Worm (Caenorhabditis elegans) whole organism, L2 larva: Measurements from ENCODE around the gene sru-48.

Experiments
- C34F6.9 ChIP-seq: fragments of 150-350 bp; optimal IDR thresholded peaks from 2 replicates; lab custom pipeline; 2014; ENCODE audit warnings: missing biosample characterization, missing genetic modification characterization
- F13H6.1 ChIP-seq: sonication (generic microtip); optimal IDR thresholded peaks from 2 replicates; lab custom pipeline; 2016; ENCODE audit warnings: missing genetic modification characterization, missing compliant biosample characterization
- Y55F3AM.14 ChIP-seq: fragments of 200-800 bp; sonication (Bioruptor generic); optimal IDR thresholded peaks from 2 replicates; lab custom pipeline; 2018; ENCODE audit warnings: mild to moderate bottlenecking, missing genetic modification characterization, missing compliant biosample characterization
- alr-1 ChIP-seq: fragments of 150-350 bp; optimal IDR thresholded peaks from 2 replicates; lab custom pipeline; 2014; ENCODE audit warnings: missing biosample characterization, missing genetic modification characterization
- aly-2 ChIP-seq: fragments of 150-350 bp; optimal IDR thresholded peaks from 2 replicates; lab custom pipeline; 2014; ENCODE audit warnings: missing biosample characterization, missing genetic modification characterization
- blmp-1 ChIP-seq: sonication (generic microtip); optimal IDR thresholded peaks from 2 replicates; lab custom pipeline; 2017; ENCODE audit warnings: missing genetic modification characterization, mild to moderate bottlenecking, missing compliant biosample characterization, antibody characterized with exemption, moderate library complexity; ENCODE audit not compliant: insufficient read depth
- ceh-16 ChIP-seq: fragments of 150-350 bp; optimal IDR thresholded peaks from 2 replicates; lab custom pipeline; 2014; ENCODE audit warnings: missing biosample characterization, missing genetic modification characterization
- ceh-82 ChIP-seq: fragments of 150-350 bp; optimal IDR thresholded peaks from 2 replicates; lab custom pipeline; 2014; ENCODE audit warnings: missing biosample characterization, missing genetic modification characterization
- dmd-4 ChIP-seq: sonication (generic microtip); optimal IDR thresholded peaks from 2 replicates; lab custom pipeline; 2017; ENCODE audit warnings: missing biosample characterization, missing genetic modification characterization
- egl-27 ChIP-seq: sonication (generic microtip); optimal IDR thresholded peaks from 3 replicates; lab custom pipeline; 2017; ENCODE audit warnings: missing biosample characterization, missing genetic modification reagents, missing genetic modification characterization
- elt-3 ChIP-seq: sonication (generic microtip); optimal IDR thresholded peaks from 2 replicates; lab custom pipeline; 2017; ENCODE audit warnings: missing biosample characterization, missing genetic modification characterization
- fos-1 ChIP-seq: fragments of 150-350 bp; optimal IDR thresholded peaks from 2 replicates; lab custom pipeline; 2014; ENCODE audit warnings: missing biosample characterization, missing genetic modification characterization
- gmeb-1 ChIP-seq: fragments of 150-350 bp; optimal IDR thresholded peaks from 2 replicates; lab custom pipeline; 2014; ENCODE audit warnings: missing biosample characterization, missing genetic modification characterization
- lin-11 ChIP-seq: fragments of 150-350 bp; sonication (generic microtip); optimal IDR thresholded peaks from 2 replicates; lab custom pipeline; 2014; ENCODE audit warnings: missing biosample characterization, missing genetic modification characterization, inconsistent platforms, mixed read lengths
- lin-13 ChIP-seq: fragments of 150-350 bp; optimal IDR thresholded peaks from 2 replicates; lab custom pipeline; 2014; ENCODE audit warnings: missing biosample characterization, missing genetic modification reagents, missing genetic modification characterization
- lin-39 ChIP-seq: fragments of 150-350 bp; optimal IDR thresholded peaks from 2 replicates; lab custom pipeline; 2014; ENCODE audit warnings: missing biosample characterization, missing genetic modification reagents, missing genetic modification characterization
- lsy-2 ChIP-seq, 2 experiments: fragments of 150-350 bp in 1 of 2; sonication (generic microtip) in 1 of 2; optimal IDR thresholded peaks; 2 replicates each; lab custom pipeline; 2014 to 2017; ENCODE audit warnings: missing biosample characterization in 2 of 2, missing genetic modification characterization in 2 of 2
- mab-5 ChIP-seq: fragments of 150-350 bp; optimal IDR thresholded peaks from 2 replicates; lab custom pipeline; 2014; ENCODE audit warnings: missing biosample characterization, missing genetic modification characterization
- mdl-1 ChIP-seq, 2 experiments: fragments of 150-350 bp in 1 of 2; sonication (generic microtip) in 1 of 2; optimal IDR thresholded peaks; 2 replicates each; lab custom pipeline; 2017; ENCODE audit warnings: missing biosample characterization in 2 of 2, missing genetic modification characterization in 2 of 2
- nhr-129 ChIP-seq: fragments of 150-350 bp; optimal IDR thresholded peaks from 2 replicates; lab custom pipeline; 2014; ENCODE audit warnings: missing biosample characterization, missing genetic modification characterization
- nhr-21 ChIP-seq: fragments of 150-350 bp; optimal IDR thresholded peaks from 2 replicates; lab custom pipeline; 2014; ENCODE audit warnings: missing biosample characterization, missing genetic modification characterization
- nhr-23 ChIP-seq: fragments of 150-350 bp; optimal IDR thresholded peaks from 2 replicates; lab custom pipeline; 2014; ENCODE audit warnings: missing biosample characterization, missing genetic modification reagents, missing genetic modification characterization
- nhr-237 ChIP-seq: fragments of 150-350 bp; optimal IDR thresholded peaks from 2 replicates; lab custom pipeline; 2014; ENCODE audit warnings: missing biosample characterization, missing genetic modification characterization
- nhr-25 ChIP-seq: fragments of 150-350 bp; sonication (generic microtip); optimal IDR thresholded peaks from 3 replicates; lab custom pipeline; 2014; ENCODE audit warnings: missing biosample characterization, missing genetic modification characterization
- nhr-6 ChIP-seq: fragments of 150-350 bp; optimal IDR thresholded peaks from 2 replicates; lab custom pipeline; 2014; ENCODE audit warnings: missing biosample characterization, missing genetic modification characterization
- sma-9 ChIP-seq, 2 experiments: fragments of 150-350 bp in 1 of 2; sonication (generic microtip) in 1 of 2; optimal IDR thresholded peaks; 2 replicates each; lab custom pipeline; 2014 to 2016; ENCODE audit warnings: missing genetic modification characterization in 2 of 2, mild to moderate bottlenecking in 1 of 2, missing biosample characterization in 1 of 2, missing compliant biosample characterization in 1 of 2, missing genetic modification reagents in 1 of 2, moderate library complexity in 1 of 2
- unc-55 ChIP-seq: fragments of 150-350 bp; sonication (generic microtip); optimal IDR thresholded peaks from 3 replicates; lab custom pipeline; 2014; ENCODE audit warnings: missing biosample characterization, missing genetic modification reagents, missing genetic modification characterization
- unc-62 ChIP-seq: fragments of 150-350 bp; optimal IDR thresholded peaks from 2 replicates; lab custom pipeline; 2014; ENCODE audit warnings: missing biosample characterization, missing genetic modification reagents, missing genetic modification characterization
- ztf-4 ChIP-seq: fragments of 150-350 bp; optimal IDR thresholded peaks from 2 replicates; lab custom pipeline; 2014; ENCODE audit warnings: missing biosample characterization, missing genetic modification characterization

Gene sru-48

DNA sequence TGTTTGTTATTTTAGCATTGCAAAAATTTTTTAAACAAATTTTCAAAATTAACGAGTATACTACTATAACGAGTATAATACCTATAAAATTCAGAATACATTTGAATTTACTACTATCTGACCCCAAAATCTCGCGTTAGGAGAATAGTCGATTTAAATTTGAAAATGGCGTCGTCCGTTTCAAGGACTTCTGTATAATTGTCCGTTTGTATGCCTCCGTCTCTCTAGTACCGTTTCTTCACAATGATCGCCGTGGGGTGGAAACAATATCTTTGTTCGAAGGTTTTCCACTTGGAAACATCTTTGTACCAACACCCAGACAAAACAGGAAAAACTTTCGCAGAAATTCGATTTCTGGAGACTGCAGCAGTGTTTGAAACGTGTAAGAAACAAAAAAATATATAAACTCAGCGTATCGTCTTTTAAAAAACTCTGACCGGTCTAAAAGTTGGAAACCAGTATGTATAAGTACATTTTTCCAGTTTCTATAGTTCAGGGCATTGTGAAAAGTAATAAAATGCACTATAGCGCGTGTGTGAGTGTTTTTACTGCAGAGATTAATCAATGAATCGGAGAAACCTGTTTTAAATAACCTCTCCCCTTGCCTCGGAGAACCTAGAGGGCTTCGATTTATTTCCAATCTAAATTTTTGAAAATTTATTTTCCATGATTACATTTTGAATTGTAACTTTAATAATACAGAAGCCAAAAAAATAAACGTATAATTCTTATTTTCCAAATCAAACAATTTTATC, 42.1 kb upstream of the sru-48 start:
- TF ChIP-seq nhr-129 (tag; lab: Kevin White, UChicago) (peak; percentile 5), ceh-16 (tag; lab: Kevin White, UChicago) (peak; percentile 49), nhr-25 (tag; lab: Kevin White, UChicago) (peak; percentile 27), ztf-4 (tag; lab: Kevin White, UChicago) (no peak), sma-9 (GFP tag; optimal IDR thresholded peaks at IDR 0.05; lab: Kevin White, UChicago) (peak; percentile 42), sma-9 (tag; optimal IDR thresholded peaks at IDR 0.05; lab: Kevin White, UChicago) (no peak)

DNA sequence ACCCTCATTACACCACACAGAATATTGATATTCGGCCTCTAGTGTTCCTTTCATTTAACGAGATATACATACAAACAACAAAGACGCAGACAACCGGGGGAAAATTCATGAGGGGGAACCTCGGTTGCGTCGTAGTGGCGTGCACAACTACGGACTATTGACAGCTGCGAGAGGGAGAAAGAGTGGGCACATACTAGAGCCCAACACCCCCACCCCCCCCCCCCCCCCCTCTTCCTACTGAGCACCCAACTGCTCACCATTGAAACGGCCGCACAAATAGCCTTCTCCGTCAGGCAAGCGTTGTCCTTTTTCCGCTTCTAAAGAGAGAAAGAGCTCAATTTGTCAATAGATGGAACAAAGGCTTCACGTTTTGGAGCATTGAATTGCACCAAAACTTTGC, 39.8 kb upstream of the sru-48 start:
- peak; percentile 41 for TF ChIP-seq sma-9 (GFP tag; optimal IDR thresholded peaks at IDR 0.05; lab: Kevin White, UChicago)
- no peak for TF ChIP-seq sma-9 (tag; optimal IDR thresholded peaks at IDR 0.05; lab: Kevin White, UChicago)
- TF ChIP-seq Y55F3AM.14 (GFP tag; lab: Kevin White, UChicago), result peak; percentile 19
- TF ChIP-seq C34F6.9 (tag; lab: Kevin White, UChicago), result peak; percentile 31
- peak; percentile 21 for TF ChIP-seq unc-55 (GFP tag; lab: Kevin White, UChicago)
- no peak for TF ChIP-seq ceh-82 (tag; lab: Kevin White, UChicago)

DNA sequence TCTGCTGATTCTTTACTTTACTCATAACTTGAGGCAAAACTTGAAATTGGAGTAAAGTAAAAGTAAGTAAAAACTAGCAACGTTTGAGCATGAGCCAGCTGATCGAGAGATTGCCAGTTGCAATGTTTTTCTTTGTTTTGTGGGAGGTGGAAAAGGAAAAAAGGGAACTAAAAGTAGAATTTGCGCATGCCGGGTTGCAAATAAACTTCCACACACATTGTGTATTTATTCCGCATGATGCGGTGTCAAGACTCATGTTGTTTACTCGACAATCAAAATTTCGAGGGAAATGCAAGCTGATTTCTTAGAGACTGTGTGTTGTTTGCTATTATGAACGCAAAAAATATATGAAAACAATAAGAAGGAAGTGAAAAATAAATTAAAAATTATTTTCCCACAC, 37.6 kb upstream of the sru-48 start:
- TF ChIP-seq F13H6.1 (tag; lab: Kevin White, UChicago), result peak; percentile 69
- no peak for TF ChIP-seq fos-1 (tag; lab: Kevin White, UChicago)

DNA sequence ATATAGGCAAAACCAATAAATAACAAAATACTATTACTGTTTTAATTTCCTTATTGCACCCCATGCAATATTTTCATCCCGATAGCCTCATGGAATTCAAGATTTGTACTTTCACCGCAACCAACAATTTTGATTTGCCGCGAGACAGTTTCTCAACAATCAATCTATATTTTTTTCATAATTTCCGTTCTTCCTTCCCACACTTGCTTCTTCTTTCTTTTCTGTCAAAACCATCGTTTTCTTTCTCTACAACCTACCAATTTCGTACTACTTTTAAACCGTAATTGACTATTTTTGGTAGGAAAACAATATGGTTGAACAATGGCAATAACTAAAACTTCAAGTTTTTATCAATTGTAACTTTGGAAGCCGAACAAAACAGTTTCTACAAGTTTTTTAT, 32.1 kb upstream of the sru-48 start, which contains the start of gene C31H2.14:
Gene C31H2.14 (plus strand): TSS at position 301 of the 400 bp plus-strand sequence.
- no peak for TF ChIP-seq unc-62
- TF ChIP-seq ceh-82 (tag; lab: Kevin White, UChicago), result no peak
- TF ChIP-seq lin-39, result no peak
- TF ChIP-seq elt-3 (tag; lab: Kevin White, UChicago), result no peak
- no peak for TF ChIP-seq nhr-129 (tag; lab: Kevin White, UChicago)

DNA sequence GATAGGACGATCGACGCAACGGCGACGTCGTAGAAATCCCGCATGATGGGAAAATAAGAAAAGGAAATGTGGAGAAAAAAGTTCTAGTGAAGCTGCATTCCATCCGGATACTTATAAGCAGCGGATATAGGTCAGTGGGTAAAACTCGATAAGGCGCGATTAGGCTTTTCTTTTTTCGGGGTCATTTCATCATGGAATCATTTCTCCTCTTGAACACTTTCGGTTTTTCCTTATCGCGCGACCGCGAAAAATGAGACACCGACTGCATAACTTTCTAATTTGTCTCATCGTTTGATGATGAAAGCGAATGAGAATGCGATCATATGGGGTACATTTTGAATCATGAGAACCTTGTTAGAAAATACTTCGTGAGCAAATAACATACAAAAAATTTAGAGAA, 29.6 kb upstream of the sru-48 start, which contains the start of gene dpy-8:
Gene dpy-8 (minus strand): TSS at position 88 of the 400 bp plus-strand sequence.
- TF ChIP-seq blmp-1 (tag; lab: Kevin White, UChicago) (peak; percentile 73), alr-1 (tag; lab: Kevin White, UChicago) (no peak), nhr-21 (tag; lab: Kevin White, UChicago) (peak; percentile 27)
- TF ChIP-seq, all 48 proteins: peak for 2

DNA sequence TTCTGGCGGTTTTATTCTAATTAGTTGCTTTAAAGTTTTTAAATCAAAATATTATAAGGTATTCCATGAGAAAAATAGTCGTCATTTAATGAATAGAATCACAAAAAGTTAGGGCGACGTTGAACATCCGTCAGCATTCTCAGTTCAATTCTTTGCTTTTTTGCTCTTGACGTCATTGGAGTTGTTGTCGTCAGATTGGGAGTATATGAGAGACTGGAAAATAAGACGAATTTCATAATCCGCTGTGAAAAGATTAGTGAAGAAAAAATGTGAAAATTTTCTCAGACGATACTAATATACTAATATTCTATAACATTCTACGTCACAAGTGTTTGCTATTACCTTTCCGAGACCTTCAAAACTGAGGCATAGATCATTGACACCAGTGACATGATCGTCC, 28.6 kb upstream of the sru-48 start:
- TF ChIP-seq nhr-129 (tag; lab: Kevin White, UChicago), result no peak
- TF ChIP-seq nhr-21 (tag; lab: Kevin White, UChicago), result peak; percentile 5
- TF ChIP-seq lsy-2 (tag; optimal IDR thresholded peaks at IDR 0.05; lab: Kevin White, UChicago), result peak in 1 of 2 experiments; percentile 19
- TF ChIP-seq elt-3 (tag; lab: Kevin White, UChicago), result no peak
- no peak for TF ChIP-seq Y55F3AM.14 (GFP tag; lab: Kevin White, UChicago)
- TF ChIP-seq unc-55 (GFP tag; lab: Kevin White, UChicago), result peak; percentile 42

DNA sequence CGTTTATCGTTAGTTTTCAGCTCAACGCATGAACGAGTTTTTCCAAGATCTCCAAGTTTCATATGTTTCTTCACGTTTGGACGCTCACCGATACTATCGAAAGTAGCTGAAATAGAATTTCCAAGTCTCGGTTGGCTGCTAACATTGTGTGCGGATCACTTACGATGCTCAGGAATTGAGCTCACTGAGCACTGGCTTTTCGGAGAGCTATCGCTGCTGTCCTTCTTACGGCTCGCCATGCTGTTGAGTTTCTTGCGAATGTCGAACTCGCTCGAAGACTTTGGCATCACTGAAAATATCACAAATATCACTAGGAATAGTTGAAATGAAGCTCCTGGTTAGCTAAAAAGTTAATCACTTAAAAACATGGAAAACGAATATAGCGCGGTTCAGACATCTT, 28.1 kb upstream of the sru-48 start:
- TF ChIP-seq nhr-23 (tag; lab: Kevin White, UChicago) (no peak), dmd-4 (no peak), egl-27 (no peak), mdl-1 (tag; optimal IDR thresholded peaks at IDR 0.05; lab: Kevin White, UChicago) (no peak), lin-11 (tag; lab: Kevin White, UChicago) (no peak), lin-13 (GFP tag; lab: Kevin White, UChicago) (no peak), gmeb-1 (tag; lab: Kevin White, UChicago) (no peak), aly-2 (tag; lab: Kevin White, UChicago) (no peak), nhr-25 (tag; lab: Kevin White, UChicago) (no peak), lsy-2 (tag; optimal IDR thresholded peaks at IDR 0.05; lab: Kevin White, UChicago) (no peak), nhr-6 (tag; lab: Kevin White, UChicago) (no peak), nhr-237 (tag; lab: Kevin White, UChicago) (no peak), Y55F3AM.14 (GFP tag; lab: Kevin White, UChicago) (no peak), ceh-82 (tag; lab: Kevin White, UChicago) (no peak), mab-5 (tag; lab: Kevin White, UChicago) (no peak), nhr-129 (tag; lab: Kevin White, UChicago) (no peak), sma-9 (GFP tag; optimal IDR thresholded peaks at IDR 0.05; lab: Kevin White, UChicago) (no peak), sma-9 (tag; optimal IDR thresholded peaks at IDR 0.05; lab: Kevin White, UChicago) (no peak), unc-55 (GFP tag; lab: Kevin White, UChicago) (no peak)
- TF ChIP-seq, all 48 proteins: peak for 0
